Worm (Caenorhabditis elegans): Measurements from ENCODE around the gene miga-1.

- TF ChIP-seq elt-2 (tag; optimal IDR thresholded peaks at IDR 0.05) (no peak), pqm-1 (tag; optimal IDR thresholded peaks at IDR 0.05) (no peak), tbx-2 (tag; optimal IDR thresholded peaks at IDR 0.05) (no peak), elt-4 (tag; optimal IDR thresholded peaks at IDR 0.05) (no peak), dmd-4 (tag; optimal IDR thresholded peaks at IDR 0.05; ENCODE audit: borderline replicate concordance) (no peak), unc-86 (tag; optimal IDR thresholded peaks at IDR 0.05) (no peak), pha-4 (tag; optimal IDR thresholded peaks at IDR 0.05) (no peak)
These were observed 15.0 kb upstream of the miga-1 start, which contains the start of gene cdr-2 for ce11 chrV:12415656-12416055.
